1 fruit fly cellular context compared by ENCODE assay signal in genomic region chr2L:14047170-14047632, dm6.
A peak's percentile ranks its signal among the peaks of the same experiment; 100 is the strongest.
TF ChIP-seq lines count a peak whose summit lies in the region.

TSS of gene NimC4 (plus strand) at chr2L:14047582.

TF ChIP-seq in whole organism, embryonic, 481 proteins besides CTCF, POLR2A, EP300 and RAD21 (continued from another document):
- TF ChIP-seq crol (GFP tag; IDR thresholded peaks at IDR 0.05; lab: Robert Waterston, UW) (peak; percentile 47; the same call in 1 of the 2 replicates), CG7271 (tag; optimal IDR thresholded peaks at IDR 0.05; lab: Kevin White, UChicago) (peak; percentile 97), CG31388 (GFP tag; optimal IDR thresholded peaks at IDR 0.05; lab: Kevin White, UChicago) (peak; percentile 32), Ets65A (GFP tag; lab: Kevin White, UChicago) (peak; percentile 94), Taf1 (GFP tag; IDR thresholded peaks at IDR 0.05; lab: Robert Waterston, UW) (no peak), Atf3 (GFP tag; optimal IDR thresholded peaks at IDR 0.05; lab: Kevin White, UChicago) (peak; percentile 66)
